Worm (Caenorhabditis elegans): ENCODE measurements around the gene C25G4.2.

Gene C25G4.2

DNA sequence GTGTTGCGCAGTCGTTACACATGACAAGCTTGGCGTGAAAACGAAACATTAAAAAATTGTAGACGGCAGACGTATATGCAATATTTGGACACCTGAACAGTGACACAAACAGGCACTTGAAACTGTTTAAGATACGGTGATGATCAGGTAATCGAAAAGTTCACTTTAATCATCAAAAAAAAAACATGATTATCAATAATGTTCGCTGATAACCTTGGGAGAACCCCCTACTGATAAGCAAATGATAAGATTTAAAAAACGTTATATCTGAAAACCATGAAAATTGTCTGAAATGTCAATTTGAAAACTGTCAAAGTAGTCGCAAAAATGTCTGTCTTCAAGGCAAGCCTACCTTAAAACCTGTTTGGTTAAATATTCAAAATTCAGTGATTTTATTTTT, 43.9 kb downstream of the C25G4.2 start:
- TF ChIP-seq unc-62 (GFP tag; optimal IDR thresholded peaks at IDR 0.05) = no peak

DNA sequence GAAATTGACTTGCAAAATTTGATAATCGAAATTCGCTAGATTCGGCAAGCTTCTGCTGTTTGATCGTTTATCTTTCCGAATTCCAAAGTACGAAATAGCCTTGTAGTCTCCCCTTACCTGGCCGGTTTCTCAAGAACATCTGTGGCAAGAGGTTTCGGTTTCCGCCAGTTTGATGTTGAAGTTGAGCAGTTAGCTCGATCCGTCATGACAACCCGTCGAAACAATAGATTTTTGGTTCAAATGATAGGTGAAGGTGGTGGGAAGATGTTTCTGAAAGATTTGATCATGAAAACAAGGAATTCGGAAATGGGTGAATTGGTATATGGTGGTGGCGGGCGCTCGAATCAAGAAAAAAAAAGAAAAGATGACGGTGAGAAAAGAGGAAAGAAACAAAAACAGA, 45.4 kb downstream of the C25G4.2 start, which contains the start of gene acs-20:
TSS of gene acs-20 (minus strand) at position 270 of the 400 bp plus-strand sequence.
- no peak for TF ChIP-seq unc-62 (GFP tag; optimal IDR thresholded peaks at IDR 0.05)

DNA sequence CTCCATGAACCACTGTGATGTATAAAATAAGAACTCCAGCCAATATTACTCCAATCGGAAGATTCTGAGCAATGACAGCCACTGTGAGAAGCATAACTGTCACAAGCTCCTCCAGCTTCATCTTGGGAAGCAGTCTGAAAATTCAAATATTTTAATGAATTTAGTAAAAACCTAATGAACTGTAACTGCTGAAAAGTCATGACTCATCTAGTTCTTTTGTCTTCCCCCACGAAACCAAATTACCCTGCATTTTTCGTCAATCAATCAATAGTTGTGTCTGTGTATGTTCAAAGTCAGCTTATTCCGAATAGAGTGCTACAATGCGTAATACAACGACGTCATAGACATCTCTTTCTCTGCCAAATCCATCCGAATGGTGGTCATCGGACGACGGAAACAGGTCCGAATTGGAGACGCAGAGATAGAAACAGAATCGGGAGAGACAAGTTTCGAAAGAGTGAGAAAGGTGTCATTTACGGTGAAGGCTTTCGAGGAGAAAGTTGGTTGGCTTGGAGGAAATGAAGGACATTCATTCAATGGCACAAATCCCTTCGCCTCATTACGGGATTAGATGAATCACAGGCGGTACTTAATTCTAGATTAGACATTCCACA, 47.1 kb downstream of the C25G4.2 start:
- no peak for TF ChIP-seq unc-62 (GFP tag; optimal IDR thresholded peaks at IDR 0.05)
